Fruit fly (Drosophila melanogaster): ENCODE results near the gene Ca-alpha1T.

The Ca-alpha1T gene

dm6 chrX:6224225-6225190 lies 32.2 kb upstream of the Ca-alpha1T start, which contains the start of gene sqh (continued):
- TF ChIP-seq pnt (GFP tag; optimal IDR thresholded peaks at IDR 0.05): no peak
- TF ChIP-seq TFAM (GFP tag; optimal IDR thresholded peaks at IDR 0.05): no peak
- peak; percentile 70; the same call in 1 of the 2 replicates for TF ChIP-seq CG8765 (GFP tag; IDR thresholded peaks at IDR 0.05)
- TF ChIP-seq CG17829 (tag; optimal IDR thresholded peaks at IDR 0.05): peak; percentile 83
- peak; percentile 44; the same call in 1 of the 2 replicates for TF ChIP-seq Doc2 (GFP tag; IDR thresholded peaks at IDR 0.05)
- TF ChIP-seq Stat92E (GFP tag; optimal IDR thresholded peaks at IDR 0.05): peak in 1 of 3 experiments; percentile 95
- TF ChIP-seq CG15011 (GFP tag; optimal IDR thresholded peaks at IDR 0.05): no peak
- no peak for TF ChIP-seq CG9609 (GFP tag; optimal IDR thresholded peaks at IDR 0.05)
- peak; percentile 87 for TF ChIP-seq croc (GFP tag; conservative IDR thresholded peaks at IDR 0.05)
- peak; percentile 37 for TF ChIP-seq CG8944 (GFP tag; optimal IDR thresholded peaks at IDR 0.05)
- peak; percentile 83 for TF ChIP-seq onecut (GFP tag; IDR thresholded peaks at IDR 0.05)
- TF ChIP-seq CG1832 (GFP tag; optimal IDR thresholded peaks at IDR 0.05): no peak
- no peak for TF ChIP-seq Dfd (GFP tag; optimal IDR thresholded peaks at IDR 0.05)
- no peak for TF ChIP-seq BEAF-32 (GFP tag; optimal IDR thresholded peaks at IDR 0.05)
- TF ChIP-seq C15 (GFP tag; IDR thresholded peaks at IDR 0.05): peak; percentile 78
- TF ChIP-seq Hr51 (GFP tag; optimal IDR thresholded peaks at IDR 0.05): peak; percentile 64 to 90
- TF ChIP-seq Neu2 (GFP tag; optimal IDR thresholded peaks at IDR 0.05; ENCODE audit: borderline replicate concordance): no peak
- TF ChIP-seq fu2 (GFP tag; optimal IDR thresholded peaks at IDR 0.05): no peak
- peak; percentile 93 for TF ChIP-seq vvl (GFP tag; IDR thresholded peaks at IDR 0.05)
- no peak for TF ChIP-seq ERR (GFP tag; optimal IDR thresholded peaks at IDR 0.05)
- TF ChIP-seq sim (GFP tag; IDR thresholded peaks at IDR 0.05): 0 out of 2 replicates have a peak, but pooled peaks have one; percentile 37
- no peak for TF ChIP-seq pfk (GFP tag; optimal IDR thresholded peaks at IDR 0.05)
- peak; percentile 54 for TF ChIP-seq YL-1 (GFP tag; optimal IDR thresholded peaks at IDR 0.05)
- TF ChIP-seq ATbp (GFP tag; optimal IDR thresholded peaks at IDR 0.05): peak; percentile 80
- no peak for TF ChIP-seq Dll (GFP tag; IDR thresholded peaks at IDR 0.05; ENCODE audit: partially characterized antibody)
- TF ChIP-seq gt (GFP tag; IDR thresholded peaks at IDR 0.05): peak; percentile 66; the same call in 1 of the 2 replicates
- TF ChIP-seq Dek (tag; optimal IDR thresholded peaks at IDR 0.05): peak; percentile 88
- peak; percentile 83 for TF ChIP-seq CG3281 (GFP tag; optimal IDR thresholded peaks at IDR 0.05)
- TF ChIP-seq Spps (tag; optimal IDR thresholded peaks at IDR 0.05): peak; percentile 36
- peak; percentile 82 for TF ChIP-seq danr (GFP tag; IDR thresholded peaks at IDR 0.05)
- peak; percentile 81 for TF ChIP-seq chm (GFP tag; IDR thresholded peaks at IDR 0.05)
- no peak; the same call in 2 of the 3 replicates for TF ChIP-seq sr (GFP tag; IDR thresholded peaks at IDR 0.05)
- TF ChIP-seq maf-S (GFP tag; optimal IDR thresholded peaks at IDR 0.05): no peak
- TF ChIP-seq CG32772 (GFP tag; IDR thresholded peaks at IDR 0.05): peak; percentile 87
- TF ChIP-seq CG9215 (GFP tag; IDR thresholded peaks at IDR 0.05): peak; percentile 91
- TF ChIP-seq CG10147 (GFP tag; optimal IDR thresholded peaks at IDR 0.05): peak; percentile 74
- no peak for TF ChIP-seq CG6791 (GFP tag; IDR thresholded peaks at IDR 0.05; ENCODE audit: partially characterized antibody)
- no peak for TF ChIP-seq tna (GFP tag; IDR thresholded peaks at IDR 0.05; ENCODE audit: partially characterized antibody)
- TF ChIP-seq CG4328 (GFP tag; optimal IDR thresholded peaks at IDR 0.05): peak; percentile 87
- peak; percentile 80 for TF ChIP-seq ase (GFP tag; IDR thresholded peaks at IDR 0.05)
- TF ChIP-seq CG7987 (GFP tag; optimal IDR thresholded peaks at IDR 0.05): peak; percentile 66
- peak; percentile 37 for TF ChIP-seq CG13624 (GFP tag; optimal IDR thresholded peaks at IDR 0.05)
- peak; percentile 71 for TF ChIP-seq CG14710 (tag; optimal IDR thresholded peaks at IDR 0.05)
- peak; percentile 87 for TF ChIP-seq CG4404 (GFP tag; IDR thresholded peaks at IDR 0.05)
- TF ChIP-seq Dbx (GFP tag; IDR thresholded peaks at IDR 0.05): peak; percentile 92
- TF ChIP-seq fd64A (GFP tag; optimal IDR thresholded peaks at IDR 0.05): peak; percentile 71
- no peak for TF ChIP-seq usp (GFP tag; optimal IDR thresholded peaks at IDR 0.05)
- TF ChIP-seq Dref (GFP tag; IDR thresholded peaks at IDR 0.05): 0 out of 2 replicates have a peak, but pooled peaks have one; percentile 19

Data from whole organism, embryonic.